Worm (Caenorhabditis elegans) whole organism, L3 larva: Measurements from ENCODE around the gene mbl-1.

Source experiments
- ZK546.5 ChIP-seq: sonication (generic microtip); optimal IDR thresholded peaks from 2 replicates; lab custom pipeline; 2017; ENCODE audit warnings: missing biosample characterization, missing genetic modification characterization
- aly-2 ChIP-seq: fragments of 150-350 bp; optimal IDR thresholded peaks from 2 replicates; lab custom pipeline; 2014; ENCODE audit warnings: missing biosample characterization, missing genetic modification characterization
- ama-1 ChIP-seq: fragments of 150-350 bp; optimal IDR thresholded peaks from 2 replicates; lab custom pipeline; 2018
- ceh-82 ChIP-seq: fragments of 150-350 bp; optimal IDR thresholded peaks from 2 replicates; lab custom pipeline; 2014; ENCODE audit warnings: missing biosample characterization, missing genetic modification characterization
- daf-12 ChIP-seq: fragments of 150-350 bp; optimal IDR thresholded peaks from 2 replicates; lab custom pipeline; 2014; ENCODE audit warnings: missing biosample characterization, missing genetic modification reagents, missing genetic modification characterization
- egl-27 ChIP-seq: sonication (generic microtip); optimal IDR thresholded peaks from 4 replicates; lab custom pipeline; 2017; ENCODE audit warnings: missing biosample characterization, missing genetic modification reagents, missing genetic modification characterization
- egl-5 ChIP-seq: fragments of 150-350 bp; optimal IDR thresholded peaks from 2 replicates; lab custom pipeline; 2017; ENCODE audit warnings: missing biosample characterization, missing genetic modification reagents, missing genetic modification characterization, inconsistent platforms
- elt-1 ChIP-seq: fragments of 150-350 bp; optimal IDR thresholded peaks from 2 replicates; lab custom pipeline; 2014; ENCODE audit warnings: missing biosample characterization, missing genetic modification characterization
- elt-2 ChIP-seq: sonication (generic microtip); optimal IDR thresholded peaks from 2 replicates; lab custom pipeline; 2016; ENCODE audit warnings: missing genetic modification reagents, mild to moderate bottlenecking, missing genetic modification characterization, missing compliant biosample characterization
- elt-3 ChIP-seq, 3 experiments: fragments of 150-350 bp in 1 of 3; sonication (generic microtip) in 2 of 3; optimal IDR thresholded peaks; 2 replicates in 2 of 3; 4 replicates in 1 of 3; lab custom pipeline; 2014 to 2017; ENCODE audit warnings: missing biosample characterization in 3 of 3, missing genetic modification characterization in 3 of 3
- eor-1 ChIP-seq, 2 experiments: fragments of 150-350 bp; optimal IDR thresholded peaks; 2 replicates each; lab custom pipeline; 2014 to 2018; ENCODE audit warnings: missing biosample characterization in 2 of 2, missing genetic modification characterization in 2 of 2
- fkh-10 ChIP-seq: sonication (generic microtip); optimal IDR thresholded peaks from 2 replicates; lab custom pipeline; 2017; ENCODE audit warnings: missing biosample characterization, missing genetic modification reagents, missing genetic modification characterization
- fos-1 ChIP-seq: fragments of 150-350 bp; optimal IDR thresholded peaks from 2 replicates; lab custom pipeline; 2014; ENCODE audit warnings: missing biosample characterization, missing genetic modification characterization
- jun-1 ChIP-seq: fragments of 150-350 bp; optimal IDR thresholded peaks from 2 replicates; lab custom pipeline; 2014; ENCODE audit warnings: missing biosample characterization, missing genetic modification reagents, missing genetic modification characterization
- lin-15B ChIP-seq: fragments of 150-350 bp; optimal IDR thresholded peaks from 2 replicates; lab custom pipeline; 2014; ENCODE audit warnings: missing biosample characterization, missing genetic modification characterization
- lin-39 ChIP-seq: fragments of 150-350 bp; optimal IDR thresholded peaks from 2 replicates; lab custom pipeline; 2018; ENCODE audit warnings: missing biosample characterization, missing genetic modification reagents, missing genetic modification characterization
- lsy-12 ChIP-seq: sonication (generic microtip); optimal IDR thresholded peaks from 2 replicates; lab custom pipeline; 2016; ENCODE audit warnings: mild to moderate bottlenecking, missing genetic modification characterization, missing compliant biosample characterization
- mdl-1 ChIP-seq: fragments of 150-350 bp; optimal IDR thresholded peaks from 2 replicates; lab custom pipeline; 2014; ENCODE audit warnings: missing biosample characterization, missing genetic modification characterization
- mml-1 ChIP-seq: fragments of 150-350 bp; sonication (generic microtip); optimal IDR thresholded peaks from 3 replicates; lab custom pipeline; 2014; ENCODE audit warnings: missing biosample characterization, missing genetic modification characterization
- nfya-1 ChIP-seq: sonication (generic microtip); optimal IDR thresholded peaks from 2 replicates; lab custom pipeline; 2017; ENCODE audit warnings: missing genetic modification characterization, mild to moderate bottlenecking, missing compliant biosample characterization, antibody characterized with exemption, moderate library complexity; ENCODE audit not compliant: insufficient read depth
- nhr-11 ChIP-seq: fragments of 150-350 bp; optimal IDR thresholded peaks from 2 replicates; lab custom pipeline; 2014; ENCODE audit warnings: missing biosample characterization, missing genetic modification characterization
- nhr-12 ChIP-seq: fragments of 150-350 bp; optimal IDR thresholded peaks from 2 replicates; lab custom pipeline; 2014; ENCODE audit warnings: missing biosample characterization, missing genetic modification characterization
- nhr-23 ChIP-seq: fragments of 150-350 bp; optimal IDR thresholded peaks from 2 replicates; lab custom pipeline; 2014; ENCODE audit warnings: missing biosample characterization, missing genetic modification reagents, missing genetic modification characterization
- nhr-28 ChIP-seq: fragments of 150-350 bp; optimal IDR thresholded peaks from 2 replicates; lab custom pipeline; 2014; ENCODE audit warnings: missing biosample characterization, missing genetic modification characterization
- nhr-43 ChIP-seq: sonication (generic microtip); optimal IDR thresholded peaks from 2 replicates; lab custom pipeline; 2016; ENCODE audit warnings: mild to moderate bottlenecking, missing genetic modification characterization, missing compliant biosample characterization; ENCODE audit not compliant: poor library complexity, severe bottlenecking
- nhr-76 ChIP-seq: fragments of 150-350 bp; sonication (generic microtip); optimal IDR thresholded peaks from 5 replicates; lab custom pipeline; 2014; ENCODE audit warnings: missing biosample characterization, missing genetic modification characterization
- nhr-77 ChIP-seq: fragments of 150-350 bp; optimal IDR thresholded peaks from 2 replicates; lab custom pipeline; 2014; ENCODE audit warnings: missing biosample characterization, missing genetic modification characterization
- pha-4 ChIP-seq: fragments of 150-350 bp; optimal IDR thresholded peaks from 2 replicates; lab custom pipeline; 2014; ENCODE audit warnings: missing biosample characterization, missing genetic modification reagents, missing genetic modification characterization
- pqm-1 ChIP-seq: fragments of 150-350 bp; optimal IDR thresholded peaks from 2 replicates; lab custom pipeline; 2017; ENCODE audit warnings: missing biosample characterization, missing genetic modification characterization, inconsistent platforms
- sea-2 ChIP-seq: fragments of 150-350 bp; sonication (generic microtip); optimal IDR thresholded peaks from 4 replicates; lab custom pipeline; 2014; ENCODE audit warnings: missing biosample characterization, missing genetic modification reagents, missing genetic modification characterization
- skn-1 ChIP-seq: fragments of 150-350 bp; optimal IDR thresholded peaks from 2 replicates; lab custom pipeline; 2014; ENCODE audit warnings: missing biosample characterization, missing genetic modification characterization
- snpc-4 ChIP-seq: fragments of 150-350 bp; optimal IDR thresholded peaks from 2 replicates; lab custom pipeline; 2014; ENCODE audit warnings: missing biosample characterization, missing genetic modification characterization
- unc-39 ChIP-seq: sonication (generic microtip); optimal IDR thresholded peaks from 4 replicates; lab custom pipeline; 2017; ENCODE audit warnings: missing biosample characterization, missing genetic modification characterization
- unc-62 ChIP-seq: fragments of 150-350 bp; sonication (generic microtip); optimal IDR thresholded peaks from 4 replicates; lab custom pipeline; 2014; ENCODE audit warnings: missing biosample characterization, missing genetic modification reagents, missing genetic modification characterization
- ztf-11 ChIP-seq: fragments of 150-350 bp; optimal IDR thresholded peaks from 2 replicates; lab custom pipeline; 2014; ENCODE audit warnings: missing biosample characterization, missing genetic modification characterization
- ztf-4 ChIP-seq: fragments of 150-350 bp; optimal IDR thresholded peaks from 2 replicates; lab custom pipeline; 2014; ENCODE audit warnings: missing biosample characterization, missing genetic modification characterization

mbl-1 gene

ce11 chrX:16961387-16961786, 17.0 kb upstream of the mbl-1 start (continued):
- no peak for TF ChIP-seq mml-1 (tag; lab: Kevin White, UChicago)
- TF ChIP-seq nhr-12 (tag; lab: Kevin White, UChicago), result no peak
- TF ChIP-seq unc-62 (GFP tag; lab: Kevin White, UChicago), result peak; percentile 76
- peak; percentile 56 for TF ChIP-seq lin-15B (tag; lab: Kevin White, UChicago)
- peak; percentile 82 for TF ChIP-seq lsy-12 (tag; lab: Kevin White, UChicago)
- peak; percentile 65 for TF ChIP-seq sea-2
- TF ChIP-seq nhr-43 (tag; lab: Kevin White, UChicago), result peak; percentile 70
- no peak for TF ChIP-seq daf-12
- no peak for TF ChIP-seq ztf-4 (tag; lab: Kevin White, UChicago)
- TF ChIP-seq pha-4 (tag; lab: Kevin White, UChicago), result peak; percentile 90
- peak; percentile 14 for TF ChIP-seq fkh-10
- TF ChIP-seq nhr-11 (tag; lab: Kevin White, UChicago), result peak; percentile 22
- peak; percentile 59 for TF ChIP-seq mdl-1 (tag; lab: Kevin White, UChicago)
- TF ChIP-seq nhr-76, result peak; percentile 39
- TF ChIP-seq jun-1, result peak; percentile 84
- TF ChIP-seq eor-1 (tag; optimal IDR thresholded peaks at IDR 0.05; lab: Kevin White, UChicago), result no peak
- TF ChIP-seq nhr-28 (tag; lab: Kevin White, UChicago), result no peak
- no peak for TF ChIP-seq ztf-11 (tag; lab: Kevin White, UChicago)
- no peak for TF ChIP-seq nhr-77
- peak; percentile 92 for TF ChIP-seq lin-39 (tag; lab: Kevin White, UChicago)
- TF ChIP-seq nfya-1 (tag; lab: Kevin White, UChicago), result peak; percentile 92
- no peak for TF ChIP-seq aly-2
- TF ChIP-seq ZK546.5, result no peak
- no peak for TF ChIP-seq fos-1 (tag; lab: Kevin White, UChicago)
- TF ChIP-seq egl-27 (tag; lab: Kevin White, UChicago), result peak; percentile 37
- TF ChIP-seq, all 47 proteins: peak for 28

ce11 chrX:16962640-16963039, 15.8 kb upstream of the mbl-1 start:
- TF ChIP-seq jun-1, result no peak
- no peak for TF ChIP-seq nhr-12 (tag; lab: Kevin White, UChicago)
- no peak for TF ChIP-seq lsy-12 (tag; lab: Kevin White, UChicago)
- TF ChIP-seq fkh-10, result no peak
- TF ChIP-seq snpc-4 (tag; lab: Kevin White, UChicago), result no peak
- no peak for TF ChIP-seq ceh-82
- no peak for TF ChIP-seq nhr-76
- no peak for TF ChIP-seq unc-39
- TF ChIP-seq nhr-23, result no peak
- TF ChIP-seq elt-1 (tag; lab: Kevin White, UChicago), result no peak
- TF ChIP-seq fos-1 (tag; lab: Kevin White, UChicago), result no peak
- no peak for TF ChIP-seq aly-2
- no peak for TF ChIP-seq elt-3 (tag; optimal IDR thresholded peaks at IDR 0.05; lab: Kevin White, UChicago)

- TF ChIP-seq nhr-23 (no peak), pqm-1 (peak; percentile 7), nhr-76 (no peak), elt-2 (tag; lab: Kevin White, UChicago) (peak; percentile 50)
Measured at ce11 chrX:16963519-16963971, 14.9 kb upstream of the mbl-1 start, which contains the start of the genes F52G3.1 and F52G3.7. TSS of gene F52G3.1 (plus strand) at chrX:16963871. TSS of gene F52G3.7 (plus strand) at chrX:16963921.

- TF ChIP-seq nhr-12 (tag; lab: Kevin White, UChicago), result no peak
- no peak for TF ChIP-seq lin-15B (tag; lab: Kevin White, UChicago)
- no peak for TF ChIP-seq fkh-10
- TF ChIP-seq skn-1, result no peak
- TF ChIP-seq nhr-11 (tag; lab: Kevin White, UChicago), result no peak
- TF ChIP-seq nhr-23, result no peak
- no peak for TF ChIP-seq nfya-1 (tag; lab: Kevin White, UChicago)
- TF ChIP-seq ama-1, result no peak
- no peak for TF ChIP-seq eor-1 (tag; optimal IDR thresholded peaks at IDR 0.05; lab: Kevin White, UChicago)
- TF ChIP-seq egl-5 (tag; lab: Kevin White, UChicago), result no peak
- TF ChIP-seq lsy-12 (tag; lab: Kevin White, UChicago), result no peak
- TF ChIP-seq snpc-4 (tag; lab: Kevin White, UChicago), result no peak
- TF ChIP-seq elt-1 (tag; lab: Kevin White, UChicago), result no peak
Measured at ce11 chrX:16965888-16966287, 12.5 kb upstream of the mbl-1 start.
